Fruit fly (Drosophila melanogaster) whole organism, pupa: ENCODE data around the gene Lst8.

Experiments used
- CG10348 ChIP-seq: fragments of 200-800 bp; sonication (Bioruptor generic); IDR thresholded peaks from 2 replicates; pipeline ENCODE4 v1.3.6; 2022; ENCODE audit warnings: missing biosample characterization, missing genetic modification characterization
- CG12605 ChIP-seq: fragments of 200-800 bp; sonication (Bioruptor generic); IDR thresholded peaks from 2 replicates; pipeline ENCODE4 v1.3.6; 2022; ENCODE audit warnings: missing biosample characterization, missing genetic modification characterization
- CG13204 ChIP-seq: fragments of 200-800 bp; sonication (Bioruptor generic); optimal IDR thresholded peaks from 2 replicates; lab custom pipeline; 2018; ENCODE audit warnings: missing biosample characterization, mild to moderate bottlenecking, missing genetic modification characterization, moderate library complexity
- CG14655 ChIP-seq: fragments of 200-800 bp; sonication (Bioruptor generic); optimal IDR thresholded peaks from 3 replicates; lab custom pipeline; 2017; ENCODE audit warnings: mild to moderate bottlenecking, missing biosample characterization, missing genetic modification reagents, missing genetic modification characterization
- CG15710 ChIP-seq: fragments of 200-800 bp; sonication (Bioruptor generic); optimal IDR thresholded peaks from 2 replicates; lab custom pipeline; 2018; ENCODE audit warnings: missing biosample characterization, mild to moderate bottlenecking, missing genetic modification characterization, moderate library complexity
- CG17806 ChIP-seq: fragments of 200-800 bp; sonication (Bioruptor generic); optimal IDR thresholded peaks from 2 replicates; lab custom pipeline; 2018; ENCODE audit warnings: missing biosample characterization, mild to moderate bottlenecking, missing genetic modification characterization, moderate library complexity
- CG32121 ChIP-seq: fragments of 200-800 bp; sonication (Bioruptor generic); IDR thresholded peaks from 2 replicates; pipeline ENCODE4 v1.3.6; 2022; ENCODE audit warnings: missing biosample characterization, missing genetic modification characterization
- CG34367 ChIP-seq: fragments of 200-800 bp; sonication (Bioruptor generic); optimal IDR thresholded peaks from 2 replicates; lab custom pipeline; 2018; ENCODE audit warnings: missing biosample characterization, mild to moderate bottlenecking, missing genetic modification characterization
- CG4496 ChIP-seq: fragments of 200-800 bp; sonication (Bioruptor generic); IDR thresholded peaks from 3 replicates; pipeline ENCODE4 v1.3.6; 2022; ENCODE audit warnings: missing biosample characterization, missing genetic modification characterization
- CG8159 ChIP-seq: fragments of 200-800 bp; sonication (Bioruptor generic); optimal IDR thresholded peaks from 3 replicates; lab custom pipeline; 2018; ENCODE audit warnings: missing biosample characterization, mild to moderate bottlenecking, missing genetic modification characterization, moderate library complexity
- CG8301 ChIP-seq: fragments of 200-800 bp; sonication (Bioruptor generic); optimal IDR thresholded peaks from 2 replicates; lab custom pipeline; 2018; ENCODE audit warnings: missing biosample characterization, mild to moderate bottlenecking, missing genetic modification characterization
- CG9948 ChIP-seq: fragments of 200-800 bp; sonication (Bioruptor generic); optimal IDR thresholded peaks from 2 replicates; lab custom pipeline; 2018; ENCODE audit warnings: missing biosample characterization, mild to moderate bottlenecking, missing genetic modification characterization, moderate library complexity
- D1 ChIP-seq: fragments of 200-800 bp; sonication (Bioruptor generic); optimal IDR thresholded peaks from 2 replicates; lab custom pipeline; 2018; ENCODE audit warnings: missing biosample characterization, mild to moderate bottlenecking, missing genetic modification characterization, moderate library complexity
- EcR ChIP-seq: fragments of 200-800 bp; sonication (Bioruptor generic); optimal IDR thresholded peaks from 3 replicates; lab custom pipeline; 2019; ENCODE audit warnings: missing biosample characterization, missing genetic modification characterization, mild to moderate bottlenecking, moderate library complexity, missing genetic modification reagents
- Ets98B ChIP-seq: fragments of 200-800 bp; sonication (Bioruptor generic); IDR thresholded peaks from 2 replicates; pipeline ENCODE4 v1.3.6; 2022; ENCODE audit warnings: missing biosample characterization, missing genetic modification characterization
- Pif1A ChIP-seq: fragments of 200-800 bp; sonication (Bioruptor generic); optimal IDR thresholded peaks from 3 replicates; lab custom pipeline; 2016; ENCODE audit warnings: missing biosample characterization, missing genetic modification characterization
- Pif1B ChIP-seq: fragments of 200-800 bp; sonication (Bioruptor generic); optimal IDR thresholded peaks from 3 replicates; lab custom pipeline; 2016; ENCODE audit warnings: missing biosample characterization, missing genetic modification characterization
- Snoo ChIP-seq: fragments of 200-800 bp; sonication (Bioruptor generic); optimal IDR thresholded peaks from 3 replicates; lab custom pipeline; 2017; ENCODE audit warnings: missing biosample characterization, mild to moderate bottlenecking, missing genetic modification characterization, inconsistent platforms
- fd96Ca ChIP-seq: fragments of 200-800 bp; sonication (Bioruptor generic); IDR thresholded peaks from 3 replicates; pipeline ENCODE4 v1.3.6; 2022; ENCODE audit warnings: missing biosample characterization, missing genetic modification characterization
- gl ChIP-seq: fragments of 200-800 bp; sonication (Bioruptor generic); optimal IDR thresholded peaks from 2 replicates; lab custom pipeline; 2018; ENCODE audit warnings: missing biosample characterization, mild to moderate bottlenecking, missing genetic modification characterization
- rn ChIP-seq: fragments of 200-800 bp; sonication (Bioruptor generic); IDR thresholded peaks from 2 replicates; pipeline ENCODE4 v1.3.6; 2022; ENCODE audit warnings: missing biosample characterization, missing genetic modification characterization

Gene Lst8

DNA sequence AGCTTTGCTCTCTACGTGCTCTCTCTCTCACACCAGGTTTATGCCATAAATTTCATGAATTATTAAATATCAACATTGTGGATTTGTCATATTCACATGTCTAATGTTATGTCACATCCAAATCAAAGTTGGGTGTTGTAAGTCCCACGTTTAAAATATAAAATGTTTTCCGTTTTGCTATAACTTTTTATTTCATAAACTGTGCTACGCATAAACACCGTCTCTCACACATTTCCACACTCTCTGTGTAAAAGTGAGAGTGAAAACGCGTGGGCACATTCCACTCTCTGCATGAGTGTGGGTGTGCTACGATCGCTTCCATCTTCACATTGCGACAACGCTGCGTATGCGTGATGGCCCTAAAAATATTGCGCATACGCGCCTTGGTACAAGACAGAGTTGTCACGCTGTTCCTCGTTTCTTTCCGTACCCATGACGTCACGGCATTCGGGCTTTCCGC lies 35.0 kb upstream of the Lst8 start:
- TF ChIP-seq EcR (GFP tag; lab: Kevin White, UChicago) (peak; percentile 32), fd96Ca (GFP tag; lab: Robert Waterston, UW) (peak; percentile 92), rn (GFP tag; lab: Robert Waterston, UW) (peak; percentile 75), CG17806 (tag; lab: Kevin White, UChicago) (peak; percentile 80), Pif1A (peak; percentile 93), CG12605 (GFP tag; lab: Robert Waterston, UW) (peak; percentile 95), CG8301 (tag; lab: Kevin White, UChicago) (peak; percentile 89), Ets98B (peak; percentile 97), CG9948 (tag; lab: Kevin White, UChicago) (peak; percentile 72), CG10348 (GFP tag; lab: Robert Waterston, UW) (peak; percentile 56; the same call in 1 of the 2 replicates), CG15710 (tag; lab: Kevin White, UChicago) (peak; percentile 89), Pif1B (peak; percentile 91), D1 (tag; lab: Kevin White, UChicago) (peak; percentile 18), CG8159 (peak; percentile 89), CG4496 (GFP tag; lab: Robert Waterston, UW) (peak; percentile 97), CG13204 (peak; percentile 65), CG34367 (peak; percentile 86), CG32121 (GFP tag; lab: Robert Waterston, UW) (peak; percentile 96), gl (tag; lab: Kevin White, UChicago) (peak; percentile 77), Snoo (tag; lab: Kevin White, UChicago) (peak; percentile 92), CG14655 (GFP tag; lab: Kevin White, UChicago) (peak; percentile 86)

dm6 chrX:9638927-9639420 lies 33.2 kb upstream of the Lst8 start:
- TF ChIP-seq CG15710 (tag; lab: Kevin White, UChicago): no peak
- TF ChIP-seq Pif1B: no peak
- TF ChIP-seq CG8301 (tag; lab: Kevin White, UChicago): no peak
- TF ChIP-seq CG17806 (tag; lab: Kevin White, UChicago): no peak
- peak; percentile 43; the same call in 1 of the 3 replicates for TF ChIP-seq fd96Ca (GFP tag; lab: Robert Waterston, UW)
- TF ChIP-seq EcR (GFP tag; lab: Kevin White, UChicago): no peak
- TF ChIP-seq rn (GFP tag; lab: Robert Waterston, UW): no peak
- peak; percentile 21; the same call in 1 of the 2 replicates for TF ChIP-seq Ets98B
- no peak for TF ChIP-seq Snoo (tag; lab: Kevin White, UChicago)
- TF ChIP-seq CG32121 (GFP tag; lab: Robert Waterston, UW): peak; percentile 29; the same call in 1 of the 2 replicates
- peak; percentile 41 for TF ChIP-seq CG14655 (GFP tag; lab: Kevin White, UChicago)
- no peak for TF ChIP-seq CG13204
- TF ChIP-seq CG12605 (GFP tag; lab: Robert Waterston, UW): peak; percentile 47

DNA sequence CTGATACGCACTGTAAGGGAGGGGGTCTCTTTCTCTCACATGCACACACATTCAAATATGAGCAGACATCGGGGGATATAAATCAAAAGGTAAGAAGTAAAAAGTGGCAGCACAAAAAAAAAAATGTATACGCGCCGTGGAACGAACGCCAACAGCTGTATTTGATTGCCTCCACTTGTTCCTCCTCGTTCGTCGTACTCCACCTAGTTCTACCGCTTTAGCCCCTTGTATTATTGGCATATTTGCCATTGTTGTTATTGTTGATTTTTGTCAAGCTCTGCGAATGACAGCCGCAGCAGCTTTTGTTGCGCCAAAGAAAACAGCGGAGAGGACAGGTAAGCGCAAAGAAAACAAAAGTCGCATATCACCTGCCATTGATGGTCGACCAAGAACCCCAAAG lies 31.1 kb upstream of the Lst8 start:
- TF ChIP-seq Pif1A (peak; percentile 8), CG17806 (tag; lab: Kevin White, UChicago) (no peak)

DNA sequence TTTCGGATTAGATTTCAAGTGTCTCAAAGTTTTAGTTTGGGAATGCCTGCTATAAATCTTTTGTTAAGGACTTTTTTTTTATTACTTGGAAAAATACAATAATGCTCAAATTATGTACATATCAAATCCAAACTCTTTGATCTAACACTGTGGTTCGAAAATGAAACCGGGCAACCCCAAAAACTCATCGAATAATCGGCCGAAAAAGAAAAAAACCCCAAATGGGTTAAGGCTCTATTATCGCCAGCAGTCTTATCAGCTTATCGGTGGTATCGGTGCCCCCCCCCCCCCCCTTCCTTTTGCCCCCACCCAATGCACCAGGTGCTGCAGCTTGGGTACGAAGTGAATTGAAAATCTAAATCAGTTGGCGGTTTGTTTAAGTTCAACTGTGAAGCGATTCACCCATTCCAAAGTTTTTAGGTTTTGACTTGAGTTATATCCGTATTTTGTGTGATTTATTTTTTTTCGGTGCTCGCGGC lies 11.9 kb upstream of the Lst8 start:
- no peak for TF ChIP-seq Pif1B
- TF ChIP-seq CG8301 (tag; lab: Kevin White, UChicago): no peak
- no peak for TF ChIP-seq CG17806 (tag; lab: Kevin White, UChicago)
- TF ChIP-seq CG32121 (GFP tag; lab: Robert Waterston, UW): no peak
- no peak for TF ChIP-seq CG9948 (tag; lab: Kevin White, UChicago)
- TF ChIP-seq CG4496 (GFP tag; lab: Robert Waterston, UW): no peak

dm6 chrX:9615471-9615870 lies 9.7 kb upstream of the Lst8 start:
- TF ChIP-seq CG15710 (tag; lab: Kevin White, UChicago) (no peak), Snoo (tag; lab: Kevin White, UChicago) (peak; percentile 5)

- no peak for TF ChIP-seq Pif1A
- no peak for TF ChIP-seq Snoo (tag; lab: Kevin White, UChicago)
- no peak for TF ChIP-seq CG32121 (GFP tag; lab: Robert Waterston, UW)
- peak; percentile 10 for TF ChIP-seq CG15710 (tag; lab: Kevin White, UChicago)
Measured at dm6 chrX:9608727-9609419, 3.1 kb upstream of the Lst8 start, which contains the start of the genes LysRS and Hecw. LysRS (minus strand) TSS chrX:9608884. Hecw (plus strand) TSS chrX:9608946.
